Fruit fly (Drosophila melanogaster): ENCODE results near the gene RabX2.

Gene RabX2

DNA sequence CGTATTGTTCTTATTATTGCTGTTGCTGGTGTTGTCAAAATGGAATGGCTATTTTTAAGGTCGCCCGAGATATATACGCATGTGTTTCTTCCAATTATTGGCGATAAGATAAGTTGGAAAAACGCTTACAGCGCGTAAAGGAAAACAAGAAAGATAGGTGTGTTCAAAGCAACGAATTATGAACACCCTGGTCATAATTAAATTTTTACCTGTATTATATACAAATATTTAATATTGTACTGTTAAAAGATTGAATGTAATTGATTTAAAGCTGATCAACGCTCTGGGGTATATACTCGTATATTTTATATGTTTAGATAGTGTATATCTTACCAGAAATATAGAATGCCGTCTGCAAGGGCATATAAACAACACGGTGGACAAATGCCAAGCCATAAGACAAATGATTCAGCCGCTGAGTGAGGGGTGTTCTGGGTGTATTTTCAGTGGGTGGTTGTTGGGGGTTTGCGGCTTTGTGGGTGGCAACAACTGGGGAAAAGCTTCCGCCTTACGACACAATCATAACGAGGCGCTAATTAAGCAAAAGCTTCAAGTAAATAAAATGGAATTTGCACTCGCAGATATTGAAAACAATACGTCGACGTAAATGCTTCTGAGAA, 19.6 kb upstream of the RabX2 start (continued):
- TF ChIP-seq gsb-n (tag; optimal IDR thresholded peaks at IDR 0.05) (no peak), CG32767 (GFP tag; IDR thresholded peaks at IDR 0.05) (no peak), PHDP (tag; optimal IDR thresholded peaks at IDR 0.05) (peak; percentile 33), CG14014 (GFP tag; IDR thresholded peaks at IDR 0.05) (peak; percentile 51), Dref (GFP tag; IDR thresholded peaks at IDR 0.05) (no peak), BEAF-32 (GFP tag; optimal IDR thresholded peaks at IDR 0.05) (no peak), CG9727 (GFP tag; optimal IDR thresholded peaks at IDR 0.05) (peak; percentile 20)

DNA sequence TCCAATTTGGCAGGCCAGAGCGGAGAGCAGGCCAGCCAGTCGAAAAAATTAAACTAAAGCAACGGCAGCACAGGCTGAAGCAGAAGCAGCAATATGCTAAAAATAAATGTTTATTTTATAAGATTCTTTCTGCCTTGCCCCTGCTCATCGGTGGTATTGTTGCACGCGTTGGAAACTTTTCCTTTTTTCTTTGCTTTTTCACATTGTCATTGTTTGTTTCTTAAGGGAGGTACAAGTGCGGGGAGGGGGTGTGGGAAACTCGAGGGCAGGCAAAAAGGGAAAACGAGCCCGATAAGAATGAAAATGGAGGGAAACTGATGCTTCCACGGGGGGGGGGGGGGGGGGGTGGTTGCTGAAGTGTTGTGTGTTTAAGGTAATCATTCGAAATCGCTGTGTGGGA, 18.3 kb upstream of the RabX2 start:
- TF ChIP-seq CG18599 (GFP tag; optimal IDR thresholded peaks at IDR 0.05) (peak; percentile 23), Vsx1 (GFP tag; optimal IDR thresholded peaks at IDR 0.05) (no peak), sd (tag; optimal IDR thresholded peaks at IDR 0.05) (peak; percentile 64), abd-A (tag; optimal IDR thresholded peaks at IDR 0.05) (peak; percentile 67), CG12769 (tag; optimal IDR thresholded peaks at IDR 0.05) (peak; percentile 32), CG7357 (GFP tag; IDR thresholded peaks at IDR 0.05) (no peak), CG10543 (GFP tag; optimal IDR thresholded peaks at IDR 0.05) (peak; percentile 48), cwo (GFP tag; optimal IDR thresholded peaks at IDR 0.05) (peak; percentile 22), crol (GFP tag; IDR thresholded peaks at IDR 0.05) (peak; percentile 62), CG32767 (GFP tag; IDR thresholded peaks at IDR 0.05) (0 out of 2 replicates have a peak, but pooled peaks have one; percentile 7), Hr3 (GFP tag; optimal IDR thresholded peaks at IDR 0.05) (no peak), Med (GFP tag) (peak; percentile 17)

DNA sequence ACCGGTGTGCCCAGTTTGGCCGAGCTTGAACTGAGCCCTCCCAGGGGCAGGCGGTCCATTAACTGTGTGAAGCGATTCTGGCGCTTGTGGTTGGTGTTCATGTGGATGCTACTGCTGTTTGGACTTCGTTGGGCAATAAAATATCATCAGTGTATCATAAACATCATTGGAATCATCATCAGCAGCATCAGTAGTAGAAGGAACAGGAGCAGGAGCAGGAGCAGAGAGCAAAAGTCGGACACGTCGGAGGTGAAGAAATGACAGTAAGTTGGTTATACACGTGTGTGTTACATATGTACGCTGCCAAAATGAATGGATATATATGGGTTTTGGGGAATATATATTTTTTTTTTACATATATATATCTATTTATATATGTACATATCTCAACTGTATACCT, 15.5 kb downstream of the RabX2 start, which contains the start of gene CG12640:
CG12640 (minus strand) TSS at position 101 of the 400 bp plus-strand sequence.
- no peak for TF ChIP-seq CG1647 (GFP tag; optimal IDR thresholded peaks at IDR 0.05)
- TF ChIP-seq bab2 (GFP tag; optimal IDR thresholded peaks at IDR 0.05), result no peak
- no peak for TF ChIP-seq Trl (optimal IDR thresholded peaks at IDR 0.05)
- no peak for TF ChIP-seq Trl (GFP tag; optimal IDR thresholded peaks at IDR 0.05)
- no peak for TF ChIP-seq Max (GFP tag; optimal IDR thresholded peaks at IDR 0.05)

DNA sequence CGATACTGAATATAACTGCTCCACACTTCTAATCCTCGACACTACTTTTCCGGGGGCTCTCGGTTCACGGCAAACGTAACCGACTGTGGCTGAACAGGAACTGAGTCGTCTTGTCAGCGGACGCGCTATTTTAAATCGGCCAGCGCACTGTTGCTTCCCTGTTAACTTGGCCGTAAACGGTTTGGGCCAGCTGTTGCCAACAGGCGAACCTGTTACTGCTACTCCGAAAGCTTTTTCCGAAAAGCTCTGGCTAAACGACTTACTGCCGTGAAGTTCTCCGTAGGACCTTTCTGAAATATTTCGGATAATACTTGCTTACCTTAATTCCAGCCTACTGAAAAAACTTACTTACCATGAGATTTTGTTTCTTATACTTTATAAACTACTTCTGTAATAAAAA, 37.6 kb downstream of the RabX2 start, which contains the start of gene CG32683:
CG32683 (minus strand) TSS at position 101 of the 400 bp plus-strand sequence.
- peak; percentile 46 for TF ChIP-seq CG13894 (tag; optimal IDR thresholded peaks at IDR 0.05)
- TF ChIP-seq CG4730 (GFP tag; IDR thresholded peaks at IDR 0.05), result no peak
- peak; percentile 88 for TF ChIP-seq scrt (GFP tag; optimal IDR thresholded peaks at IDR 0.05)
- TF ChIP-seq Camta (GFP tag; optimal IDR thresholded peaks at IDR 0.05), result no peak
- TF ChIP-seq CG13424 (tag; optimal IDR thresholded peaks at IDR 0.05), result no peak
- no peak for TF ChIP-seq h (optimal IDR thresholded peaks at IDR 0.05)

DNA sequence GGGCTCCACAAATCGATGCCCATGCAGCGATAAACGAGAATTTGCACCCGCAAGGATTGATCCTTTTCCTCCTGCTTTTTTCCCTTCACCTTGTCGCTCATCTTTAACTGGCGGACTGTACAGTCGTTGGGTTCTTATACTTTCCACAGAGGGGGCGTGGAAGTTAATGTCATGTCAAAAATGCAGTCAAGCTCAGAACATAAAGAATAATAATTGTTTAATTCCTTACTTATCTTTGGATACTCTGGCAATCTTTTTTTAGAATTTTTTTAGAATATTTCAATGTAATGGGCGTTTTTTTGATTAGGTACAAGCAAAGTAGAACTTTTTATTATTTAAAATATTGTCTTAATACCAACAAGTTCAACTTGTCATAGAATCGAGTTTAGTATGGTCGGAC, 42.3 kb downstream of the RabX2 start, which contains the start of gene Or9a:
Or9a (minus strand) TSS at position 101 of the 400 bp plus-strand sequence.
- TF ChIP-seq grau (tag; optimal IDR thresholded peaks at IDR 0.05) (no peak), repo (GFP tag; optimal IDR thresholded peaks at IDR 0.05) (no peak), nmo (GFP tag; optimal IDR thresholded peaks at IDR 0.05) (no peak), CG3407 (GFP tag; optimal IDR thresholded peaks at IDR 0.05) (no peak), tna (GFP tag; IDR thresholded peaks at IDR 0.05; ENCODE audit: partially characterized antibody) (no peak), CG15696 (tag; optimal IDR thresholded peaks at IDR 0.05) (no peak), CG7357 (GFP tag; IDR thresholded peaks at IDR 0.05) (no peak), NK7.1 (GFP tag; optimal IDR thresholded peaks at IDR 0.05) (no peak), emc (GFP tag; optimal IDR thresholded peaks at IDR 0.05) (no peak), CG9797 (GFP tag; optimal IDR thresholded peaks at IDR 0.05) (no peak), ind (GFP tag; optimal IDR thresholded peaks at IDR 0.05) (no peak), Atf6 (GFP tag; IDR thresholded peaks at IDR 0.05) (no peak), prd (optimal IDR thresholded peaks at IDR 0.05) (no peak), prd (GFP tag; IDR thresholded peaks at IDR 0.05) (no peak)
